Worm (Caenorhabditis elegans): ENCODE data around the gene sre-49.

Gene sre-49

ce11 chrII:12284045-12284444 lies 34.6 kb upstream of the sre-49 start:
- TF ChIP-seq unc-55 (GFP tag; optimal IDR thresholded peaks at IDR 0.05), result no peak
- TF ChIP-seq blmp-1 (tag; optimal IDR thresholded peaks at IDR 0.05; ENCODE audit: insufficient read depth), result no peak
- TF ChIP-seq crh-2 (tag; optimal IDR thresholded peaks at IDR 0.05), result no peak
- no peak for TF ChIP-seq ztf-11 (tag; optimal IDR thresholded peaks at IDR 0.05)
- no peak for TF ChIP-seq elt-1 (tag; optimal IDR thresholded peaks at IDR 0.05)
- TF ChIP-seq nhr-11 (tag; optimal IDR thresholded peaks at IDR 0.05), result no peak
- TF ChIP-seq ztf-4 (tag; optimal IDR thresholded peaks at IDR 0.05), result no peak
- TF ChIP-seq egl-27 (tag; optimal IDR thresholded peaks at IDR 0.05), result no peak
- no peak for TF ChIP-seq ZK546.5 (tag; optimal IDR thresholded peaks at IDR 0.05)
- TF ChIP-seq nhr-77 (tag; optimal IDR thresholded peaks at IDR 0.05), result no peak
- TF ChIP-seq gmeb-1 (tag; optimal IDR thresholded peaks at IDR 0.05), result no peak
- TF ChIP-seq mbf-1 (tag; optimal IDR thresholded peaks at IDR 0.05), result no peak
- no peak for TF ChIP-seq snpc-4 (tag; optimal IDR thresholded peaks at IDR 0.05)

- TF ChIP-seq unc-39 (tag; optimal IDR thresholded peaks at IDR 0.05) (no peak), lin-39 (tag; optimal IDR thresholded peaks at IDR 0.05) (no peak), fos-1 (tag; optimal IDR thresholded peaks at IDR 0.05) (no peak), elt-3 (tag; optimal IDR thresholded peaks at IDR 0.05) (no peak), gmeb-1 (tag; optimal IDR thresholded peaks at IDR 0.05) (no peak), ztf-1 (GFP tag; conservative IDR thresholded peaks at IDR 0.05) (no peak)
These were observed 29.6 kb upstream of the sre-49 start, which contains the start of gene Y57A10A.31 for ce11 chrII:12289085-12289484. Gene Y57A10A.31 (plus strand): TSS chrII:12289385.

ce11 chrII:12296591-12296990 lies 22.1 kb upstream of the sre-49 start:
- TF ChIP-seq unc-39 (tag; optimal IDR thresholded peaks at IDR 0.05), result no peak
- TF ChIP-seq skn-1 (tag; optimal IDR thresholded peaks at IDR 0.05), result no peak
- no peak for TF ChIP-seq mab-5 (tag; optimal IDR thresholded peaks at IDR 0.05)
- TF ChIP-seq elt-3 (tag; optimal IDR thresholded peaks at IDR 0.05), result no peak
- no peak for TF ChIP-seq nhr-11 (tag; optimal IDR thresholded peaks at IDR 0.05)
- TF ChIP-seq blmp-1 (tag; optimal IDR thresholded peaks at IDR 0.05; ENCODE audit: insufficient read depth), result no peak
- no peak for TF ChIP-seq nhr-237 (tag; optimal IDR thresholded peaks at IDR 0.05)
- no peak for TF ChIP-seq fos-1 (tag; optimal IDR thresholded peaks at IDR 0.05)
- no peak for TF ChIP-seq lin-13 (GFP tag; optimal IDR thresholded peaks at IDR 0.05)
- TF ChIP-seq ceh-16 (tag; optimal IDR thresholded peaks at IDR 0.05), result no peak
- TF ChIP-seq nhr-129 (tag; optimal IDR thresholded peaks at IDR 0.05), result no peak
- TF ChIP-seq mbf-1 (tag; optimal IDR thresholded peaks at IDR 0.05), result no peak
- TF ChIP-seq crh-2 (tag; optimal IDR thresholded peaks at IDR 0.05), result no peak
- TF ChIP-seq unc-62 (GFP tag; optimal IDR thresholded peaks at IDR 0.05), result no peak
- TF ChIP-seq alr-1 (tag; optimal IDR thresholded peaks at IDR 0.05), result no peak
- TF ChIP-seq F13H6.1 (tag; optimal IDR thresholded peaks at IDR 0.05), result no peak
- no peak for TF ChIP-seq elt-1 (tag; optimal IDR thresholded peaks at IDR 0.05)
- no peak for TF ChIP-seq unc-55 (GFP tag; optimal IDR thresholded peaks at IDR 0.05)
- no peak for TF ChIP-seq mdl-1 (tag; optimal IDR thresholded peaks at IDR 0.05)

- TF ChIP-seq gmeb-1 (tag; optimal IDR thresholded peaks at IDR 0.05) (no peak), nhr-25 (tag; optimal IDR thresholded peaks at IDR 0.05) (no peak), nhr-21 (tag; optimal IDR thresholded peaks at IDR 0.05) (no peak), ceh-82 (tag; optimal IDR thresholded peaks at IDR 0.05) (no peak), nhr-23 (tag; optimal IDR thresholded peaks at IDR 0.05) (no peak), elt-1 (tag; optimal IDR thresholded peaks at IDR 0.05) (no peak)
These were observed 18.0 kb upstream of the sre-49 start for ce11 chrII:12300680-12301079.

- TF ChIP-seq gmeb-1 (tag; optimal IDR thresholded peaks at IDR 0.05) (no peak), ztf-4 (tag; optimal IDR thresholded peaks at IDR 0.05) (no peak), nhr-6 (tag; optimal IDR thresholded peaks at IDR 0.05) (no peak), sma-3 (GFP tag; optimal IDR thresholded peaks at IDR 0.05) (no peak), lsy-2 (tag; optimal IDR thresholded peaks at IDR 0.05) (no peak), mbf-1 (tag; optimal IDR thresholded peaks at IDR 0.05) (no peak), lin-11 (tag; optimal IDR thresholded peaks at IDR 0.05) (no peak), nhr-77 (tag; optimal IDR thresholded peaks at IDR 0.05) (no peak)
These were observed 17.4 kb upstream of the sre-49 start for ce11 chrII:12301233-12301632.
